Fruit fly (Drosophila melanogaster) whole organism, embryonic: ENCODE data around the gene KFase.

Source experiments
- ATbp ChIP-seq: fragments of 200-800 bp; sonication (Bioruptor generic); optimal IDR thresholded peaks from 2 replicates; lab custom pipeline; 2017; ENCODE audit warnings: missing biosample characterization, mild to moderate bottlenecking, missing genetic modification characterization, missing genetic modification reagents
- Antp ChIP-seq: fragments of 200-800 bp; sonication (Bioruptor generic); optimal IDR thresholded peaks from 3 replicates; lab custom pipeline; 2016; ENCODE audit warnings: missing biosample characterization, missing genetic modification characterization
- Atf6 ChIP-seq: fragments of 200-800 bp; sonication (Bioruptor generic); IDR thresholded peaks from 2 replicates; pipeline ENCODE4 v1.3.6; 2022; ENCODE audit warnings: missing biosample characterization, missing genetic modification characterization
- BtbVII ChIP-seq: fragments of 200-800 bp; sonication (Bioruptor generic); optimal IDR thresholded peaks from 3 replicates; lab custom pipeline; 2017; ENCODE audit warnings: missing biosample characterization, mild to moderate bottlenecking, missing genetic modification characterization
- CG10979 ChIP-seq: fragments of 200-800 bp; sonication (Bioruptor generic); optimal IDR thresholded peaks from 2 replicates; lab custom pipeline; 2018; ENCODE audit warnings: missing biosample characterization, mild to moderate bottlenecking, missing genetic modification characterization, moderate library complexity
- CG11398 ChIP-seq: fragments of 200-800 bp; sonication (Bioruptor generic); optimal IDR thresholded peaks from 2 replicates; lab custom pipeline; 2016; ENCODE audit warnings: missing biosample characterization, missing genetic modification characterization
- CG12299 ChIP-seq: fragments of 200-800 bp; sonication (Bioruptor generic); optimal IDR thresholded peaks from 2 replicates; lab custom pipeline; 2018; ENCODE audit warnings: missing biosample characterization, mild to moderate bottlenecking, missing genetic modification characterization
- CG13894 ChIP-seq: fragments of 200-800 bp; sonication (Bioruptor generic); optimal IDR thresholded peaks from 3 replicates; lab custom pipeline; 2018; ENCODE audit warnings: missing biosample characterization, mild to moderate bottlenecking, missing genetic modification characterization, moderate library complexity
- CG15696 ChIP-seq: fragments of 200-800 bp; sonication (Bioruptor generic); optimal IDR thresholded peaks from 2 replicates; lab custom pipeline; 2019; ENCODE audit warnings: missing biosample characterization, mild to moderate bottlenecking, missing genetic modification characterization, moderate library complexity
- CG17186 ChIP-seq: fragments of 200-800 bp; sonication (Bioruptor generic); optimal IDR thresholded peaks from 3 replicates; lab custom pipeline; 2017; ENCODE audit warnings: missing biosample characterization, missing genetic modification reagents, missing genetic modification characterization
- CG17568 ChIP-seq: fragments of 200-800 bp; sonication (Bioruptor generic); optimal IDR thresholded peaks from 2 replicates; lab custom pipeline; 2018; ENCODE audit warnings: missing biosample characterization, mild to moderate bottlenecking, missing genetic modification characterization, moderate library complexity
- CG18476 ChIP-seq: fragments of 200-800 bp; sonication (Bioruptor generic); optimal IDR thresholded peaks from 2 replicates; lab custom pipeline; 2016; ENCODE audit warnings: missing biosample characterization, mild to moderate bottlenecking, missing genetic modification characterization
- CG3838 ChIP-seq: fragments of 200-800 bp; sonication (Bioruptor generic); optimal IDR thresholded peaks from 3 replicates; lab custom pipeline; 2016; ENCODE audit warnings: missing biosample characterization, missing genetic modification characterization
- CG4424 ChIP-seq: fragments of 200-800 bp; sonication (Bioruptor generic); optimal IDR thresholded peaks from 3 replicates; lab custom pipeline; 2016; ENCODE audit warnings: missing biosample characterization, missing genetic modification characterization
- CG4707 ChIP-seq: fragments of 200-800 bp; sonication (Bioruptor generic); optimal IDR thresholded peaks from 2 replicates; lab custom pipeline; 2018; ENCODE audit warnings: missing biosample characterization, mild to moderate bottlenecking, missing genetic modification characterization, moderate library complexity
- CG5245 ChIP-seq: fragments of 200-800 bp; sonication (Bioruptor generic); optimal IDR thresholded peaks from 3 replicates; lab custom pipeline; 2016; ENCODE audit warnings: missing biosample characterization, missing genetic modification characterization
- CG7963 ChIP-seq: fragments of 200-800 bp; sonication (Bioruptor generic); IDR thresholded peaks from 3 replicates; pipeline ENCODE4 v1.3.6; 2022; ENCODE audit warnings: missing biosample characterization, missing genetic modification characterization; ENCODE audit not compliant: partially characterized antibody
- CG9609 ChIP-seq: fragments of 200-800 bp; sonication (Bioruptor generic); optimal IDR thresholded peaks from 3 replicates; lab custom pipeline; 2016; ENCODE audit warnings: missing biosample characterization, missing genetic modification characterization
- CG9727 ChIP-seq: fragments of 200-800 bp; sonication (Bioruptor generic); optimal IDR thresholded peaks from 3 replicates; lab custom pipeline; 2017; ENCODE audit warnings: missing biosample characterization, mild to moderate bottlenecking, missing genetic modification characterization
- Dip3 ChIP-seq: fragments of 200-800 bp; sonication (Bioruptor generic); optimal IDR thresholded peaks from 3 replicates; lab custom pipeline; 2016; ENCODE audit warnings: missing biosample characterization, missing genetic modification characterization
- Doc3 ChIP-seq: fragments of 200-800 bp; sonication (Bioruptor generic); IDR thresholded peaks from 3 replicates; pipeline ENCODE4 v1.3.6; 2022; ENCODE audit warnings: missing biosample characterization, missing genetic modification characterization; ENCODE audit not compliant: partially characterized antibody
- Gug ChIP-seq: fragments of 200-800 bp; sonication (Bioruptor generic); IDR thresholded peaks from 4 replicates; pipeline ENCODE4 v1.3.6; 2022; ENCODE audit warnings: missing biosample characterization, missing genetic modification characterization
- H15 ChIP-seq: fragments of 200-800 bp; sonication (Bioruptor generic); IDR thresholded peaks from 3 replicates; pipeline ENCODE4 v1.3.6; 2022; ENCODE audit warnings: missing biosample characterization, missing genetic modification characterization
- Hey ChIP-seq: fragments of 200-800 bp; sonication (Bioruptor generic); optimal IDR thresholded peaks from 3 replicates; lab custom pipeline; 2018; ENCODE audit warnings: missing biosample characterization, mild to moderate bottlenecking, missing genetic modification characterization
- Hr39 ChIP-seq: fragments of >200 bp; optimal IDR thresholded peaks from 2 replicates; lab custom pipeline; 2017
- MBD-R2 ChIP-seq: fragments of 200-800 bp; sonication (Bioruptor generic); IDR thresholded peaks from 2 replicates; pipeline ENCODE4 v1.3.6; 2022; ENCODE audit warnings: missing biosample characterization, missing genetic modification characterization
- Ptx1 ChIP-seq: fragments of 200-800 bp; sonication (Bioruptor generic); IDR thresholded peaks from 2 replicates; pipeline ENCODE4 v1.3.6; 2022; ENCODE audit warnings: missing biosample characterization, missing genetic modification characterization
- Sin3A ChIP-seq: fragments of >200 bp; optimal IDR thresholded peaks from 2 replicates; lab custom pipeline; 2018
- Spps ChIP-seq: fragments of 200-800 bp; sonication (Bioruptor generic); optimal IDR thresholded peaks from 2 replicates; lab custom pipeline; 2018; ENCODE audit warnings: missing biosample characterization, mild to moderate bottlenecking, missing genetic modification characterization
- Trl ChIP-seq, 3 experiments: fragments of >200 bp in 2 of 3; fragments of 200-800 bp in 1 of 3; sonication (Bioruptor generic) in 1 of 3; optimal IDR thresholded peaks; 2 replicates in 1 of 3; 3 replicates in 2 of 3; lab custom pipeline; 2016 to 2017; ENCODE audit warnings: missing biosample characterization in 1 of 3, missing genetic modification characterization in 1 of 3
- al ChIP-seq: fragments of 200-800 bp; sonication (Bioruptor generic); IDR thresholded peaks from 2 replicates; pipeline ENCODE4 v1.3.6; 2022; ENCODE audit warnings: missing biosample characterization, missing genetic modification characterization
- ara ChIP-seq: fragments of 200-800 bp; sonication (Bioruptor generic); IDR thresholded peaks from 2 replicates; pipeline ENCODE4 v1.3.6; 2022; ENCODE audit warnings: missing biosample characterization, missing genetic modification characterization
- bcd ChIP-seq: fragments of 200-800 bp; sonication (Bioruptor generic); optimal IDR thresholded peaks from 2 replicates; lab custom pipeline; 2017; ENCODE audit warnings: missing biosample characterization, mild to moderate bottlenecking, missing genetic modification characterization
- crp ChIP-seq, 2 experiments: fragments of 200-800 bp; sonication (Bioruptor generic); optimal IDR thresholded peaks; 2 replicates in 1 of 2; 3 replicates in 1 of 2; lab custom pipeline; 2017; ENCODE audit warnings: missing biosample characterization in 2 of 2, missing genetic modification characterization in 2 of 2, mild to moderate bottlenecking in 1 of 2, moderate library complexity in 1 of 2
- disco-r ChIP-seq: fragments of 200-800 bp; sonication (Bioruptor generic); optimal IDR thresholded peaks from 2 replicates; lab custom pipeline; 2016; ENCODE audit warnings: missing biosample characterization, missing genetic modification characterization
- dmrt99B ChIP-seq: fragments of 200-800 bp; sonication (Bioruptor generic); optimal IDR thresholded peaks from 2 replicates; lab custom pipeline; 2018; ENCODE audit warnings: missing biosample characterization, mild to moderate bottlenecking, missing genetic modification characterization, moderate library complexity
- exex ChIP-seq: fragments of 200-800 bp; sonication (Bioruptor generic); optimal IDR thresholded peaks from 4 replicates; lab custom pipeline; 2018; ENCODE audit warnings: missing biosample characterization, mild to moderate bottlenecking, missing genetic modification characterization, moderate library complexity
- kay ChIP-seq: fragments of 200-800 bp; sonication (Bioruptor generic); optimal IDR thresholded peaks from 2 replicates; lab custom pipeline; 2016; ENCODE audit warnings: missing biosample characterization, missing genetic modification characterization
- lbe ChIP-seq: fragments of 200-800 bp; sonication (Bioruptor generic); optimal IDR thresholded peaks from 2 replicates; lab custom pipeline; 2016; ENCODE audit warnings: missing biosample characterization, mild to moderate bottlenecking, missing genetic modification characterization
- lmd ChIP-seq: fragments of 200-800 bp; sonication (Bioruptor generic); IDR thresholded peaks from 2 replicates; pipeline ENCODE4 v1.3.6; 2022; ENCODE audit warnings: missing biosample characterization, missing genetic modification characterization
- pfk ChIP-seq: fragments of 200-800 bp; sonication (Bioruptor generic); optimal IDR thresholded peaks from 2 replicates; lab custom pipeline; 2018; ENCODE audit warnings: missing biosample characterization, mild to moderate bottlenecking, missing genetic modification characterization, moderate library complexity
- salm ChIP-seq: fragments of 200-800 bp; sonication (Bioruptor generic); optimal IDR thresholded peaks from 2 replicates; lab custom pipeline; 2018; ENCODE audit warnings: missing biosample characterization, mild to moderate bottlenecking, missing genetic modification characterization
- schlank ChIP-seq: fragments of 200-800 bp; sonication (Bioruptor generic); optimal IDR thresholded peaks from 2 replicates; lab custom pipeline; 2018; ENCODE audit warnings: missing biosample characterization, mild to moderate bottlenecking, missing genetic modification characterization
- sd ChIP-seq: fragments of 200-800 bp; sonication (Bioruptor generic); optimal IDR thresholded peaks from 3 replicates; lab custom pipeline; 2018; ENCODE audit warnings: missing biosample characterization, mild to moderate bottlenecking, missing genetic modification characterization, moderate library complexity
- sna ChIP-seq: fragments of 200-800 bp; sonication (Bioruptor generic); IDR thresholded peaks from 2 replicates; pipeline ENCODE4 v1.3.6; 2022; ENCODE audit warnings: missing biosample characterization, missing genetic modification characterization; ENCODE audit not compliant: partially characterized antibody
- toy ChIP-seq: fragments of 200-800 bp; sonication (Bioruptor generic); IDR thresholded peaks from 2 replicates; pipeline ENCODE4 v1.3.6; 2022; ENCODE audit warnings: missing biosample characterization, missing genetic modification characterization
- unc-4 ChIP-seq: fragments of 200-800 bp; sonication (Bioruptor generic); IDR thresholded peaks from 2 replicates; pipeline ENCODE4 v1.3.6; 2022; ENCODE audit warnings: missing biosample characterization, missing genetic modification characterization; ENCODE audit not compliant: partially characterized antibody
- zen2 ChIP-seq: fragments of 200-800 bp; sonication (Bioruptor generic); IDR thresholded peaks from 3 replicates; pipeline ENCODE4 v1.3.6; 2022; ENCODE audit warnings: missing biosample characterization, missing genetic modification characterization; ENCODE audit not compliant: partially characterized antibody

Gene KFase

DNA sequence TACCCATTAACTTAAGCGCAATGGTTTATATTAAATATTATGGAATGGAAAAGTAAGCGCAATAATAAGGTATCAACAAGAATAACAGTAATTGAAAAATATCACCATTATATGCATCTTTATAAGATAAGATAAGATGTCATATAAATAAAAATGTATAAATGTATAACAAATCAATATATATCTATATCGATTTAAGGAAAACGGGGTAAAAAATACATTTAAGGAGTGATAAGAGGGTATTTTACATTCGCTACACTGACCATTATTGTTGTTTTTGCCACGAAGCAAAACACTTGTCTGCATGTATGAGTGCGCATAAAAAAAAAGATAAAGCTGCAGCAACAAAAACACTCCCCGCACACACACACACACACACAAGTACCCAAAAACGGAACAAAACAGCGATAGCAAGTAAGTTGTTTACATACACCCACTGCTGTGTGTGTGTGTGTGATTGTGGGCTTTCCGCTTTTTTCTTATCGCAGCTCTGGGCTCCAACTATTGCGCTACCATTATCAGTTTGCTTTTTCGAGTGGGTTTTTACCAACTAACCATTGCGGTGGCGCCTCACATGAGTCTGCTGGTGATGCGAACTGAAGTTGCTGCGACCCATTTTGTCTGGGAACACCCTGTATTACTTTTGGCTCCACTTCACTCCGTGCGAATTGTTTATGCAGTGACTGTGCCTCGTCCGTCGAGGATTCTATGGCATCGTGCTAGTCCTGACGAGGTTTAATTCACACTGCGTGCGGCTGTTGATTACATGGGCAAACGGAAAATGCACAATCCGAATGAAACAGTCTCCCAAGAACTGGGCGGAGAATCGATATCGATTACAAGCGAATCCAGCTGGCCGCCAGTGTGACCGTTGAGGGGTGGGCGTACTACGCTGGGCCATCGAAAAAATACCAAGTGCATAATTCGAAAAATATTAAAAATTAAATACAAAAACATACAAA lies 15.2 kb downstream of the KFase start, which contains the start of gene mmy (continued):
- peak; percentile 62 for TF ChIP-seq MBD-R2
- TF ChIP-seq CG10979 (tag; lab: Kevin White, UChicago), result peak; percentile 61
- TF ChIP-seq pfk (GFP tag; lab: Kevin White, UChicago), result no peak
- peak; percentile 62 for TF ChIP-seq Ptx1 (GFP tag; lab: Robert Waterston, UW)
- TF ChIP-seq disco-r (GFP tag; lab: Kevin White, UChicago), result no peak
- peak; percentile 40 for TF ChIP-seq Sin3A (lab: Kevin White, UChicago)
- no peak for TF ChIP-seq kay (GFP tag; lab: Kevin White, UChicago)
- TF ChIP-seq CG15696 (tag; lab: Kevin White, UChicago), result peak; percentile 3
- TF ChIP-seq CG4707 (GFP tag; lab: Kevin White, UChicago), result peak; percentile 38
- TF ChIP-seq crp (GFP tag; optimal IDR thresholded peaks at IDR 0.05; lab: Kevin White, UChicago), result peak in 1 of 2 experiments; percentile 84
- TF ChIP-seq Hr39 (lab: Kevin White, UChicago), result no peak
- peak; percentile 38 for TF ChIP-seq CG18476
- TF ChIP-seq ATbp (GFP tag; lab: Kevin White, UChicago), result no peak
- TF ChIP-seq Trl (optimal IDR thresholded peaks at IDR 0.05; lab: Kevin White, UChicago), result no peak
- TF ChIP-seq Trl (GFP tag; optimal IDR thresholded peaks at IDR 0.05; lab: Kevin White, UChicago), result peak; percentile 13
- TF ChIP-seq toy (GFP tag; lab: Robert Waterston, UW), result no peak
- no peak for TF ChIP-seq ara
- TF ChIP-seq CG4424 (GFP tag; lab: Kevin White, UChicago), result peak; percentile 23
- TF ChIP-seq Atf6 (GFP tag; lab: Robert Waterston, UW), result peak; percentile 9; the same call in 1 of the 2 replicates
- peak; percentile 22 for TF ChIP-seq sd (tag; lab: Kevin White, UChicago)
- peak; percentile 81 for TF ChIP-seq dmrt99B (tag; lab: Kevin White, UChicago)
- TF ChIP-seq CG13894, result peak; percentile 43
- peak; percentile 43 for TF ChIP-seq CG12299 (tag; lab: Kevin White, UChicago)
- 0 out of 4 replicates have a peak, but pooled peaks have one; percentile 8 for TF ChIP-seq Gug (GFP tag; lab: Robert Waterston, UW)
- peak; percentile 23 for TF ChIP-seq CG17186 (GFP tag; lab: Kevin White, UChicago)
- TF ChIP-seq CG3838, result no peak
- TF ChIP-seq Hey, result no peak
- TF ChIP-seq zen2 (GFP tag; lab: Robert Waterston, UW), result no peak
- peak; percentile 73 for TF ChIP-seq exex (tag; lab: Kevin White, UChicago)
- peak; percentile 43 for TF ChIP-seq CG11398 (GFP tag; lab: Kevin White, UChicago)
- TF ChIP-seq salm, result peak; percentile 13
- TF ChIP-seq unc-4 (GFP tag; lab: Robert Waterston, UW), result peak; percentile 38; the same call in 1 of the 2 replicates
- TF ChIP-seq lbe (GFP tag; lab: Kevin White, UChicago), result peak; percentile 57
- peak; percentile 0 for TF ChIP-seq schlank (tag; lab: Kevin White, UChicago)
- TF ChIP-seq BtbVII (GFP tag; lab: Kevin White, UChicago), result peak; percentile 23
- no peak for TF ChIP-seq CG7963
- TF ChIP-seq al (GFP tag; lab: Robert Waterston, UW), result no peak; the same call in 1 of the 2 replicates
- no peak for TF ChIP-seq CG17568 (GFP tag; lab: Kevin White, UChicago)
- no peak for TF ChIP-seq Dip3 (GFP tag; lab: Kevin White, UChicago)
- peak; percentile 10 for TF ChIP-seq CG9609 (GFP tag; lab: Kevin White, UChicago)
- TF ChIP-seq CG5245 (GFP tag; lab: Kevin White, UChicago), result no peak
- TF ChIP-seq sna (GFP tag; lab: Robert Waterston, UW), result peak; percentile 52; the same call in 1 of the 2 replicates
- no peak for TF ChIP-seq H15 (GFP tag; lab: Robert Waterston, UW)
- TF ChIP-seq Spps (tag; lab: Kevin White, UChicago), result no peak
- peak; percentile 49 for TF ChIP-seq lmd
- no peak for TF ChIP-seq CG9727 (GFP tag; lab: Kevin White, UChicago)
- TF ChIP-seq Doc3, result no peak
- TF ChIP-seq Antp (GFP tag; lab: Kevin White, UChicago), result peak; percentile 57
- peak; percentile 61 for TF ChIP-seq bcd (GFP tag; lab: Kevin White, UChicago)
